Fruit fly (Drosophila melanogaster) S2 (cell line): ENCODE measurements around the gene Rdh.

Experiments used
- CG8478 ChIP-seq: fragments of >200 bp; optimal IDR thresholded peaks from 2 replicates; lab custom pipeline; 2018
- CTCF ChIP-seq, 2 experiments: fragments of >200 bp; optimal IDR thresholded peaks; 2 replicates each; lab custom pipeline; 2018

DNA sequence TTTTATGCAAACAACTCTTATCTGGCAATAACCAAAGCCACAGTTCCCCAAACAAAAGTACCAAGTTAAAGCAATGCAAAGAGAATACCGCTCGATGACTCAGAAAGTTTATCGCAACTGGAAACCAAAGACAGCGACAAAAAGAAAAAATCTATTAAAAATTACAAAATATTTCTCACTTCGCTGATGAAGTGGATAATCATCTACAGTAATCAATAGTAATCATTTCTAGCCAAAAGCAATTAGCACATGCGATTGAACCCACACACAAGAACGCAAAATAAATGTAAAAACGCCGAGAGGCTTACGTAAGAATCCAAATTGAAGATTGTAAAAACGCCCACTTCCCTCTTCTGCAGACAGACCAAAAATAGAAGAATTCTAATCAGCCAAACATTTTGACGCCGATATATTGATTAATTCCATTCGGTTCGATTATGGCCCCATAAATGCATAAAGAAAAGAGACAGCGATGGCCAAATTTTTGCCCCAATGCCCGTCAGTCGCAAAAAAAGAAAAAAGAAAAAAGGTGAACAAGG, 48.6 kb upstream of the Rdh start:
- TF ChIP-seq CG8478 (lab: Kevin White, UChicago) (no peak), CTCF (optimal IDR thresholded peaks at IDR 0.05; lab: Kevin White, UChicago) (no peak)
